Fruit fly (Drosophila melanogaster) whole organism, embryonic: Measurements from ENCODE around the gene ssp.

Source experiments
- Atf6 ChIP-seq: fragments of 200-800 bp; sonication (Bioruptor generic); IDR thresholded peaks from 2 replicates; pipeline ENCODE4 v1.3.6; 2022; ENCODE audit warnings: missing biosample characterization, missing genetic modification characterization
- CG11093 ChIP-seq: fragments of 200-800 bp; sonication (Bioruptor generic); IDR thresholded peaks from 3 replicates; pipeline ENCODE4 v1.3.6; 2022; ENCODE audit warnings: missing biosample characterization, missing genetic modification characterization
- CG11560 ChIP-seq: fragments of 200-800 bp; sonication (Bioruptor generic); IDR thresholded peaks from 3 replicates; pipeline ENCODE4 v1.3.6; 2022; ENCODE audit warnings: missing biosample characterization, missing genetic modification characterization
- CG11723 ChIP-seq: fragments of 200-800 bp; sonication (Bioruptor generic); optimal IDR thresholded peaks from 2 replicates; lab custom pipeline; 2017; ENCODE audit warnings: missing biosample characterization, mild to moderate bottlenecking, missing genetic modification characterization
- CG12219 ChIP-seq: fragments of 200-800 bp; sonication (Bioruptor generic); optimal IDR thresholded peaks from 3 replicates; lab custom pipeline; 2018; ENCODE audit warnings: missing biosample characterization, mild to moderate bottlenecking, missing genetic modification characterization
- CG12236 ChIP-seq: fragments of 200-800 bp; sonication (Bioruptor generic); optimal IDR thresholded peaks from 2 replicates; lab custom pipeline; 2016; ENCODE audit warnings: missing biosample characterization, missing genetic modification characterization
- CG1233 ChIP-seq: fragments of 200-800 bp; sonication (Bioruptor generic); optimal IDR thresholded peaks from 4 replicates; lab custom pipeline; 2018; ENCODE audit warnings: missing biosample characterization, mild to moderate bottlenecking, missing genetic modification characterization
- CG12942 ChIP-seq: fragments of 200-800 bp; sonication (Bioruptor generic); optimal IDR thresholded peaks from 3 replicates; lab custom pipeline; 2016; ENCODE audit warnings: missing biosample characterization, missing genetic modification characterization
- CG15696 ChIP-seq: fragments of 200-800 bp; sonication (Bioruptor generic); optimal IDR thresholded peaks from 2 replicates; lab custom pipeline; 2019; ENCODE audit warnings: missing biosample characterization, mild to moderate bottlenecking, missing genetic modification characterization, moderate library complexity
- CG1603 ChIP-seq: fragments of 200-800 bp; sonication (Bioruptor generic); optimal IDR thresholded peaks from 2 replicates; lab custom pipeline; 2019; ENCODE audit warnings: missing biosample characterization, mild to moderate bottlenecking, missing genetic modification characterization, moderate library complexity
- CG17829 ChIP-seq: fragments of 200-800 bp; optimal IDR thresholded peaks from 2 replicates; lab custom pipeline; 2019; ENCODE audit warnings: missing biosample characterization, mild to moderate bottlenecking, missing genetic modification characterization, moderate library complexity
- CG18476 ChIP-seq: fragments of 200-800 bp; sonication (Bioruptor generic); optimal IDR thresholded peaks from 2 replicates; lab custom pipeline; 2016; ENCODE audit warnings: missing biosample characterization, mild to moderate bottlenecking, missing genetic modification characterization
- CG30431 ChIP-seq: fragments of 200-800 bp; sonication (Bioruptor generic); optimal IDR thresholded peaks from 2 replicates; lab custom pipeline; 2017; ENCODE audit warnings: missing biosample characterization, missing genetic modification characterization
- CG34422 ChIP-seq: fragments of 200-800 bp; sonication (Bioruptor generic); IDR thresholded peaks from 3 replicates; pipeline ENCODE4 v1.3.6; 2022; ENCODE audit warnings: missing biosample characterization, missing genetic modification characterization
- CG3726 ChIP-seq: fragments of 200-800 bp; sonication (Bioruptor generic); IDR thresholded peaks from 3 replicates; pipeline ENCODE4, ENCODE4 v1.3.6; 2022; ENCODE audit warnings: missing biosample characterization, missing genetic modification characterization
- CG4360 ChIP-seq: fragments of 200-800 bp; sonication (Bioruptor generic); IDR thresholded peaks from 2 replicates; pipeline ENCODE4 v1.3.6; 2022; ENCODE audit warnings: missing biosample characterization, missing genetic modification characterization
- CG6272 ChIP-seq: fragments of 200-800 bp; sonication (Bioruptor generic); IDR thresholded peaks from 2 replicates; pipeline ENCODE4 v1.3.6; 2022; ENCODE audit warnings: missing biosample characterization, missing genetic modification characterization
- CG7372 ChIP-seq: fragments of 200-800 bp; sonication (Bioruptor generic); IDR thresholded peaks from 2 replicates; pipeline ENCODE4 v1.3.6; 2022; ENCODE audit warnings: missing biosample characterization, missing genetic modification characterization
- CG7987 ChIP-seq: fragments of 200-800 bp; sonication (Bioruptor generic); optimal IDR thresholded peaks from 2 replicates; lab custom pipeline; 2018; ENCODE audit warnings: missing biosample characterization, mild to moderate bottlenecking, missing genetic modification characterization, moderate library complexity
- CG8290 ChIP-seq, 3 experiments: fragments of 200-800 bp; sonication (Bioruptor generic); optimal IDR thresholded peaks; 2 replicates each; lab custom pipeline; 2016 to 2019; ENCODE audit warnings: missing biosample characterization in 3 of 3, missing genetic modification characterization in 3 of 3, mild to moderate bottlenecking in 2 of 3, moderate library complexity in 1 of 3
- CG8765 ChIP-seq: fragments of 200-800 bp; sonication (Bioruptor generic); IDR thresholded peaks from 2 replicates; pipeline ENCODE4 v1.3.6; 2022; ENCODE audit warnings: missing biosample characterization, missing genetic modification characterization
- CG8924 ChIP-seq: fragments of 200-800 bp; optimal IDR thresholded peaks from 3 replicates; lab custom pipeline; 2019; ENCODE audit warnings: missing biosample characterization, mild to moderate bottlenecking, missing genetic modification characterization, moderate library complexity
- CG8944 ChIP-seq: fragments of 200-800 bp; sonication (Bioruptor generic); optimal IDR thresholded peaks from 3 replicates; lab custom pipeline; 2016; ENCODE audit warnings: missing biosample characterization, missing genetic modification characterization
- CG9727 ChIP-seq: fragments of 200-800 bp; sonication (Bioruptor generic); optimal IDR thresholded peaks from 3 replicates; lab custom pipeline; 2017; ENCODE audit warnings: missing biosample characterization, mild to moderate bottlenecking, missing genetic modification characterization
- Drgx ChIP-seq: fragments of 200-800 bp; sonication (Bioruptor generic); IDR thresholded peaks from 2 replicates; pipeline ENCODE4 v1.3.6; 2022; ENCODE audit warnings: missing biosample characterization, missing genetic modification characterization
- GATAe ChIP-seq: fragments of 200-800 bp; sonication (Bioruptor generic); conservative IDR thresholded peaks from 2 replicates; pipeline ENCODE4 v1.3.6; 2022; ENCODE audit warnings: missing biosample characterization, missing genetic modification characterization
- Gug ChIP-seq: fragments of 200-800 bp; sonication (Bioruptor generic); IDR thresholded peaks from 4 replicates; pipeline ENCODE4 v1.3.6; 2022; ENCODE audit warnings: missing biosample characterization, missing genetic modification characterization
- Lhr ChIP-seq: fragments of 200-800 bp; sonication (Bioruptor generic); optimal IDR thresholded peaks from 3 replicates; lab custom pipeline; 2017; ENCODE audit warnings: mild to moderate bottlenecking, missing biosample characterization, missing genetic modification reagents, missing genetic modification characterization
- MESR4 ChIP-seq: fragments of 200-800 bp; sonication (Bioruptor generic); optimal IDR thresholded peaks from 2 replicates; lab custom pipeline; 2018; ENCODE audit warnings: missing biosample characterization, mild to moderate bottlenecking, missing genetic modification characterization, moderate library complexity
- Ravus ChIP-seq: fragments of 200-800 bp; sonication (Bioruptor generic); IDR thresholded peaks from 2 replicates; pipeline ENCODE4 v1.3.6; 2022; ENCODE audit warnings: missing biosample characterization, missing genetic modification characterization
- TFAM ChIP-seq: fragments of 200-800 bp; sonication (Bioruptor generic); optimal IDR thresholded peaks from 2 replicates; lab custom pipeline; 2017; ENCODE audit warnings: missing biosample characterization, missing genetic modification characterization, inconsistent platforms
- Tbp ChIP-seq: fragments of >200 bp; optimal IDR thresholded peaks from 2 replicates; lab custom pipeline; 2018; ENCODE audit warnings: missing biosample characterization, missing genetic modification characterization
- al ChIP-seq: fragments of 200-800 bp; sonication (Bioruptor generic); IDR thresholded peaks from 2 replicates; pipeline ENCODE4 v1.3.6; 2022; ENCODE audit warnings: missing biosample characterization, missing genetic modification characterization
- bowl ChIP-seq: fragments of 200-800 bp; sonication (Bioruptor generic); IDR thresholded peaks from 2 replicates; pipeline ENCODE4 v1.3.6; 2022; ENCODE audit warnings: missing biosample characterization, missing genetic modification characterization
- bsh ChIP-seq, 2 experiments: fragments of 200-800 bp; sonication (Bioruptor generic); optimal IDR thresholded peaks; 2 replicates each; lab custom pipeline; 2017 to 2018; ENCODE audit warnings: mild to moderate bottlenecking in 2 of 2, missing biosample characterization in 2 of 2, missing genetic modification characterization in 2 of 2, moderate library complexity in 1 of 2
- cad ChIP-seq: fragments of >200 bp; optimal IDR thresholded peaks from 2 replicates; lab custom pipeline; 2017; ENCODE audit warnings: missing biosample characterization, missing genetic modification characterization
- danr ChIP-seq: fragments of 200-800 bp; sonication (Bioruptor generic); IDR thresholded peaks from 2 replicates; pipeline ENCODE4 v1.3.6; 2022; ENCODE audit warnings: missing biosample characterization, missing genetic modification characterization
- ewg ChIP-seq: fragments of 200-800 bp; sonication (Bioruptor generic); optimal IDR thresholded peaks from 3 replicates; lab custom pipeline; 2017; ENCODE audit warnings: mild to moderate bottlenecking, missing biosample characterization, missing genetic modification reagents, missing genetic modification characterization
- ftz-f1 ChIP-seq: fragments of 200-800 bp; sonication (Bioruptor generic); optimal IDR thresholded peaks from 2 replicates; lab custom pipeline; 2016; ENCODE audit warnings: missing biosample characterization, missing genetic modification characterization
- grau ChIP-seq: fragments of 200-800 bp; optimal IDR thresholded peaks from 3 replicates; lab custom pipeline; 2019; ENCODE audit warnings: missing biosample characterization, mild to moderate bottlenecking, missing genetic modification characterization, moderate library complexity
- lilli ChIP-seq: fragments of 200-800 bp; sonication (Bioruptor generic); optimal IDR thresholded peaks from 3 replicates; lab custom pipeline; 2016; ENCODE audit warnings: missing biosample characterization, missing genetic modification characterization
- p53 ChIP-seq: fragments of 200-800 bp; sonication (Bioruptor generic); optimal IDR thresholded peaks from 2 replicates; lab custom pipeline; 2016; ENCODE audit warnings: missing biosample characterization, missing genetic modification characterization
- peb ChIP-seq: fragments of 200-800 bp; sonication (Bioruptor generic); IDR thresholded peaks from 2 replicates; pipeline ENCODE4 v1.3.6; 2022; ENCODE audit warnings: missing biosample characterization, missing genetic modification characterization
- phol ChIP-seq: fragments of 200-800 bp; sonication (Bioruptor generic); optimal IDR thresholded peaks from 3 replicates; lab custom pipeline; 2018; ENCODE audit warnings: missing biosample characterization, mild to moderate bottlenecking, missing genetic modification characterization, moderate library complexity
- row ChIP-seq: fragments of 200-800 bp; sonication (Bioruptor generic); IDR thresholded peaks from 3 replicates; pipeline ENCODE4 v1.3.6; 2022; ENCODE audit warnings: missing biosample characterization, missing genetic modification characterization
- sim ChIP-seq: fragments of 200-800 bp; sonication (Bioruptor generic); IDR thresholded peaks from 2 replicates; pipeline ENCODE4 v1.3.6; 2022; ENCODE audit warnings: missing biosample characterization, missing genetic modification characterization
- slp2 ChIP-seq: fragments of 200-800 bp; sonication (Bioruptor generic); optimal IDR thresholded peaks from 2 replicates; lab custom pipeline; 2016; ENCODE audit warnings: missing biosample characterization, missing genetic modification characterization
- tgo ChIP-seq: fragments of 200-800 bp; sonication (Bioruptor generic); IDR thresholded peaks from 3 replicates; pipeline ENCODE4 v1.3.6; 2022; ENCODE audit warnings: missing biosample characterization, missing genetic modification characterization
- tio ChIP-seq: fragments of 200-800 bp; sonication (Bioruptor generic); optimal IDR thresholded peaks from 2 replicates; lab custom pipeline; 2017; ENCODE audit warnings: missing biosample characterization, missing genetic modification characterization, inconsistent platforms
- tx ChIP-seq: fragments of 200-800 bp; sonication (Bioruptor generic); optimal IDR thresholded peaks from 2 replicates; lab custom pipeline; 2016; ENCODE audit warnings: missing biosample characterization, missing genetic modification characterization
- usp ChIP-seq: fragments of >200 bp; optimal IDR thresholded peaks from 2 replicates; lab custom pipeline; 2017; ENCODE audit warnings: missing biosample characterization, missing genetic modification characterization
- vfl ChIP-seq: fragments of 200-800 bp; sonication (Bioruptor generic); optimal IDR thresholded peaks from 2 replicates; lab custom pipeline; 2016; ENCODE audit warnings: missing biosample characterization, missing genetic modification characterization

ssp gene

dm6 chr3L:12076312-12076711, 41.7 kb upstream of the ssp start (continued):
- no peak for TF ChIP-seq usp (GFP tag; lab: Kevin White, UChicago)
- TF ChIP-seq sim, result no peak
- no peak for TF ChIP-seq slp2 (GFP tag; lab: Kevin White, UChicago)
- 0 out of 2 replicates have a peak, but pooled peaks have one; percentile 26 for TF ChIP-seq Atf6 (GFP tag; lab: Robert Waterston, UW)
- no peak for TF ChIP-seq tx (GFP tag; lab: Kevin White, UChicago)
- no peak for TF ChIP-seq CG8944 (GFP tag; lab: Kevin White, UChicago)
- TF ChIP-seq CG17829, result no peak
- TF ChIP-seq CG7372, result no peak
- no peak for TF ChIP-seq cad (GFP tag; lab: Kevin White, UChicago)
- TF ChIP-seq CG11560 (tag; lab: Robert Waterston, UW), result no peak
- TF ChIP-seq Drgx (GFP tag; lab: Robert Waterston, UW), result peak; percentile 54
- TF ChIP-seq Tbp, result no peak
- no peak for TF ChIP-seq CG8924 (tag; lab: Kevin White, UChicago)
- TF ChIP-seq vfl, result no peak
- 0 out of 3 replicates have a peak, but pooled peaks have one; percentile 15 for TF ChIP-seq row (GFP tag; lab: Robert Waterston, UW)
- TF ChIP-seq tio, result no peak
- no peak for TF ChIP-seq CG18476 (GFP tag; lab: Kevin White, UChicago)
- no peak for TF ChIP-seq CG11093 (GFP tag; lab: Robert Waterston, UW)
- TF ChIP-seq ftz-f1 (GFP tag; lab: Kevin White, UChicago), result no peak
- TF ChIP-seq bowl (GFP tag; lab: Robert Waterston, UW), result no peak
- TF ChIP-seq tgo (GFP tag; lab: Robert Waterston, UW), result no peak
- TF ChIP-seq CG11723 (GFP tag; lab: Kevin White, UChicago), result no peak
- TF ChIP-seq phol, result no peak
- TF ChIP-seq CG1603 (tag; lab: Kevin White, UChicago), result no peak
- TF ChIP-seq bsh (GFP tag; optimal IDR thresholded peaks at IDR 0.05; lab: Kevin White, UChicago), result no peak
- no peak for TF ChIP-seq CG6272 (GFP tag; lab: Robert Waterston, UW)

dm6 chr3L:12077348-12077747, 40.7 kb upstream of the ssp start:
- TF ChIP-seq al (GFP tag; lab: Robert Waterston, UW) (no peak), Lhr (GFP tag; lab: Kevin White, UChicago) (peak; percentile 46), CG8765 (peak; percentile 74), GATAe (GFP tag; lab: Robert Waterston, UW) (no peak), CG9727 (peak; percentile 90), CG12942 (peak; percentile 30), CG3726 (GFP tag; lab: Robert Waterston, UW) (peak; percentile 58; the same call in 1 of the 3 replicates), usp (GFP tag; lab: Kevin White, UChicago) (no peak), CG30431 (no peak), CG8290 (GFP tag; optimal IDR thresholded peaks at IDR 0.05; lab: Kevin White, UChicago) (peak; percentile 12), CG8290 (tag; optimal IDR thresholded peaks at IDR 0.05; lab: Kevin White, UChicago) (no peak), Gug (GFP tag; lab: Robert Waterston, UW) (0 out of 4 replicates have a peak, but pooled peaks have one; percentile 12), CG12219 (GFP tag; lab: Kevin White, UChicago) (peak; percentile 6), TFAM (GFP tag; lab: Kevin White, UChicago) (peak; percentile 5), p53 (no peak), MESR4 (GFP tag; lab: Kevin White, UChicago) (no peak), sim (0 out of 2 replicates have a peak, but pooled peaks have one; percentile 44), CG7987 (GFP tag; lab: Kevin White, UChicago) (no peak), CG12236 (GFP tag; lab: Kevin White, UChicago) (peak; percentile 9), lilli (GFP tag; lab: Kevin White, UChicago) (peak; percentile 34), peb (GFP tag; lab: Robert Waterston, UW) (no peak), Ravus (no peak), CG34422 (GFP tag; lab: Robert Waterston, UW) (peak; percentile 47; the same call in 1 of the 3 replicates), CG1233 (peak; percentile 33), CG15696 (tag; lab: Kevin White, UChicago) (peak; percentile 89), danr (GFP tag; lab: Robert Waterston, UW) (0 out of 2 replicates have a peak, but pooled peaks have one; percentile 44), ewg (peak; percentile 30), CG4360 (GFP tag; lab: Robert Waterston, UW) (peak; percentile 43; the same call in 1 of the 2 replicates), grau (tag; lab: Kevin White, UChicago) (peak; percentile 52)
